Fruit fly (Drosophila melanogaster) whole organism, pupa: ENCODE measurements around the gene Ama.
A peak's percentile ranks its signal among the peaks of the same experiment; 100 is the strongest.

ENCODE experiments used
- CG10348 ChIP-seq: fragments of 200-800 bp; sonication (Bioruptor generic); IDR thresholded peaks from 2 replicates; pipeline ENCODE4 v1.3.6; 2022; ENCODE audit warnings: missing biosample characterization, missing genetic modification characterization
- CG12605 ChIP-seq: fragments of 200-800 bp; sonication (Bioruptor generic); IDR thresholded peaks from 2 replicates; pipeline ENCODE4 v1.3.6; 2022; ENCODE audit warnings: missing biosample characterization, missing genetic modification characterization
- CG13204 ChIP-seq: fragments of 200-800 bp; sonication (Bioruptor generic); optimal IDR thresholded peaks from 2 replicates; lab custom pipeline; 2018; ENCODE audit warnings: missing biosample characterization, mild to moderate bottlenecking, missing genetic modification characterization, moderate library complexity
- CG14655 ChIP-seq: fragments of 200-800 bp; sonication (Bioruptor generic); optimal IDR thresholded peaks from 3 replicates; lab custom pipeline; 2017; ENCODE audit warnings: mild to moderate bottlenecking, missing biosample characterization, missing genetic modification reagents, missing genetic modification characterization
- CG15710 ChIP-seq: fragments of 200-800 bp; sonication (Bioruptor generic); optimal IDR thresholded peaks from 2 replicates; lab custom pipeline; 2018; ENCODE audit warnings: missing biosample characterization, mild to moderate bottlenecking, missing genetic modification characterization, moderate library complexity
- CG17806 ChIP-seq: fragments of 200-800 bp; sonication (Bioruptor generic); optimal IDR thresholded peaks from 2 replicates; lab custom pipeline; 2018; ENCODE audit warnings: missing biosample characterization, mild to moderate bottlenecking, missing genetic modification characterization, moderate library complexity
- CG32121 ChIP-seq: fragments of 200-800 bp; sonication (Bioruptor generic); IDR thresholded peaks from 2 replicates; pipeline ENCODE4 v1.3.6; 2022; ENCODE audit warnings: missing biosample characterization, missing genetic modification characterization
- CG34367 ChIP-seq: fragments of 200-800 bp; sonication (Bioruptor generic); optimal IDR thresholded peaks from 2 replicates; lab custom pipeline; 2018; ENCODE audit warnings: missing biosample characterization, mild to moderate bottlenecking, missing genetic modification characterization
- CG4496 ChIP-seq: fragments of 200-800 bp; sonication (Bioruptor generic); IDR thresholded peaks from 3 replicates; pipeline ENCODE4 v1.3.6; 2022; ENCODE audit warnings: missing biosample characterization, missing genetic modification characterization
- CG8159 ChIP-seq: fragments of 200-800 bp; sonication (Bioruptor generic); optimal IDR thresholded peaks from 3 replicates; lab custom pipeline; 2018; ENCODE audit warnings: missing biosample characterization, mild to moderate bottlenecking, missing genetic modification characterization, moderate library complexity
- CG8301 ChIP-seq: fragments of 200-800 bp; sonication (Bioruptor generic); optimal IDR thresholded peaks from 2 replicates; lab custom pipeline; 2018; ENCODE audit warnings: missing biosample characterization, mild to moderate bottlenecking, missing genetic modification characterization
- CG9948 ChIP-seq: fragments of 200-800 bp; sonication (Bioruptor generic); optimal IDR thresholded peaks from 2 replicates; lab custom pipeline; 2018; ENCODE audit warnings: missing biosample characterization, mild to moderate bottlenecking, missing genetic modification characterization, moderate library complexity
- D1 ChIP-seq: fragments of 200-800 bp; sonication (Bioruptor generic); optimal IDR thresholded peaks from 2 replicates; lab custom pipeline; 2018; ENCODE audit warnings: missing biosample characterization, mild to moderate bottlenecking, missing genetic modification characterization, moderate library complexity
- EcR ChIP-seq: fragments of 200-800 bp; sonication (Bioruptor generic); optimal IDR thresholded peaks from 3 replicates; lab custom pipeline; 2019; ENCODE audit warnings: missing biosample characterization, missing genetic modification characterization, mild to moderate bottlenecking, moderate library complexity, missing genetic modification reagents
- Ets98B ChIP-seq: fragments of 200-800 bp; sonication (Bioruptor generic); IDR thresholded peaks from 2 replicates; pipeline ENCODE4 v1.3.6; 2022; ENCODE audit warnings: missing biosample characterization, missing genetic modification characterization
- Pif1A ChIP-seq: fragments of 200-800 bp; sonication (Bioruptor generic); optimal IDR thresholded peaks from 3 replicates; lab custom pipeline; 2016; ENCODE audit warnings: missing biosample characterization, missing genetic modification characterization
- Pif1B ChIP-seq: fragments of 200-800 bp; sonication (Bioruptor generic); optimal IDR thresholded peaks from 3 replicates; lab custom pipeline; 2016; ENCODE audit warnings: missing biosample characterization, missing genetic modification characterization
- Snoo ChIP-seq: fragments of 200-800 bp; sonication (Bioruptor generic); optimal IDR thresholded peaks from 3 replicates; lab custom pipeline; 2017; ENCODE audit warnings: missing biosample characterization, mild to moderate bottlenecking, missing genetic modification characterization, inconsistent platforms
- fd96Ca ChIP-seq: fragments of 200-800 bp; sonication (Bioruptor generic); IDR thresholded peaks from 3 replicates; pipeline ENCODE4 v1.3.6; 2022; ENCODE audit warnings: missing biosample characterization, missing genetic modification characterization
- gl ChIP-seq: fragments of 200-800 bp; sonication (Bioruptor generic); optimal IDR thresholded peaks from 2 replicates; lab custom pipeline; 2018; ENCODE audit warnings: missing biosample characterization, mild to moderate bottlenecking, missing genetic modification characterization
- rn ChIP-seq: fragments of 200-800 bp; sonication (Bioruptor generic); IDR thresholded peaks from 2 replicates; pipeline ENCODE4 v1.3.6; 2022; ENCODE audit warnings: missing biosample characterization, missing genetic modification characterization

Gene Ama

DNA sequence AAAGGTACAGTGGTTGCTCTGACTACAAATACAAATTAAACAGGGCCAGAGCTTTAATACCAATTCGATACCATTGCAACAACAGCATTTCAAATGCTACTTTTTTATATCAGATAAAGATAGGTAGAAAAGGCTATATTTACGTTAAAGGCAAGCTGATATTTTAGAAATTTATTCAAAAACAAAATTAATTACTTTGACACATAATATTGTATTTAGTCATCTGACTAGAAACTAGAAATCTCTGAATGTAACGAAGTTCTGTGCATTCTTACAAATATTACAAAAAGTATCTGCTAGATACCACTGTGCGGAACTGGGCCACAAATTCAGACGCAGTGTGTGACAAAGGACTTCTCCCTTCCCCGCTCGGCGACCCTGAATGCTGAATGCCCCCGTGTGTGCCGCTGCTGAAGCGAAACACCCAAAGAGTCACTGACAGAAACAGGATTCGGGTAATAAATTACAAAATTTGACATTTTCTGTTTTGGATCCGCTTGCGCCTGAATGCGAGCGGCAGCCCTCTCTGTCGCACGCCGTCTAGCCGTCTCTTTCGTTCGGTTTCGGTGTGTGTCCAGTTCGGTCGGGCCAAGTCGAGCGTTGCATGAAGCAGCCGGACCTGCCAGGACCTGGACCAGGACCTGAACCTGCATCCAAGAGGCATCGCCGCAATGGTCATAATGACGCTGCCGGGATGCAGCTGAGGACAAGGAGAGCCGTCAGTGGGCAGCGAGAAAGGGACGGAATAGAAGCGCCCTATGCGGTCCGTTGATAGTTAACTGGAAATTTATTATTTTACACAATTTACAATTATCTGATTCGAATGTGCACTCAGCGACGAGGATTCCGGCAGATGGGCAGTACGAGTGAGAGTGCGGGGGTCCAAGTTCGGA, 1.4 kb upstream of the Ama start:
- TF ChIP-seq Pif1A (GFP tag; lab: Kevin White, UChicago) (no peak), CG9948 (tag; lab: Kevin White, UChicago) (peak; percentile 32), CG32121 (GFP tag; lab: Robert Waterston, UW) (no peak), Pif1B (no peak), CG34367 (tag; lab: Kevin White, UChicago) (peak; percentile 16), CG15710 (peak; percentile 59), Ets98B (GFP tag; lab: Robert Waterston, UW) (no peak), Snoo (peak; percentile 18), CG17806 (tag; lab: Kevin White, UChicago) (peak; percentile 45), gl (tag; lab: Kevin White, UChicago) (no peak), CG4496 (GFP tag; lab: Robert Waterston, UW) (no peak), CG14655 (GFP tag; lab: Kevin White, UChicago) (no peak), CG8301 (tag; lab: Kevin White, UChicago) (no peak), CG12605 (GFP tag; lab: Robert Waterston, UW) (no peak), rn (GFP tag; lab: Robert Waterston, UW) (no peak), CG13204 (GFP tag; lab: Kevin White, UChicago) (no peak), D1 (tag; lab: Kevin White, UChicago) (no peak), CG10348 (no peak), CG8159 (tag; lab: Kevin White, UChicago) (peak; percentile 65), EcR (GFP tag; lab: Kevin White, UChicago) (no peak), fd96Ca (GFP tag; lab: Robert Waterston, UW) (no peak)

DNA sequence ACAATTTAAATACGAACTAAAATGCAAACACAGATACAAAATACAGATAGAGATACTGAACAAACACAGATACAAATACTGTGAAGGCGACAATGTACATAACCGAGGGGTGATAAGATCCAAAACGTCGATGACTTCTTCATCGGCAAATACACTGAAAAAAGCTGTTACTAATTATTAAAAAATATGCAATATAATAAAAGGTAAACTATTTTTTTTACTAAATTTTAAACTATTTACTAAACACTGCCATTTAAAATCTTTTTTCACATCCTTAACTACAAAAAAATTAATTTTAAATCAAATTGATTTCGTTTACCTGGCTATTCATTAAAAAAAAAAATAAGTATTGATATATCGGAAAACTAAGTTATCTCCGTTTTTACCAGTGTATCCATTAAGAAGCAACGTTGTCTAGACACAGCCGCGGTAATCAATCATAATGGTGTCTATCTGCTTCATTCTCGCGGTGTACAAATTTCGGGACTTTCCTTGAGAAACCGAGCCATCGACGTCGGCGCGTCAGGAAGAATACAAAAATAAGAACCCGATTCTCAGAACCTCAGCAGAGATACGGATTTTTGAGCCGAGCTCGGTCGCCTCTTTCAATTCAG, 508 bp downstream of the Ama start:
- TF ChIP-seq CG34367 (tag; lab: Kevin White, UChicago) = peak; percentile 64
- TF ChIP-seq Ets98B (GFP tag; lab: Robert Waterston, UW) = no peak
- TF ChIP-seq D1 (tag; lab: Kevin White, UChicago) = peak; percentile 23
- no peak for TF ChIP-seq CG13204 (GFP tag; lab: Kevin White, UChicago)
- TF ChIP-seq CG12605 (GFP tag; lab: Robert Waterston, UW) = no peak
- peak; percentile 9 for TF ChIP-seq Pif1A (GFP tag; lab: Kevin White, UChicago)
- peak; percentile 88 for TF ChIP-seq CG8159 (tag; lab: Kevin White, UChicago)
- peak; percentile 26 for TF ChIP-seq gl (tag; lab: Kevin White, UChicago)
- no peak for TF ChIP-seq rn (GFP tag; lab: Robert Waterston, UW)
- TF ChIP-seq CG10348 = no peak
- peak; percentile 82 for TF ChIP-seq CG9948 (tag; lab: Kevin White, UChicago)
- TF ChIP-seq EcR (GFP tag; lab: Kevin White, UChicago) = peak; percentile 76
- TF ChIP-seq Pif1B = no peak
- peak; percentile 35; the same call in 1 of the 2 replicates for TF ChIP-seq CG32121 (GFP tag; lab: Robert Waterston, UW)
- no peak for TF ChIP-seq CG4496 (GFP tag; lab: Robert Waterston, UW)
- peak; percentile 77 for TF ChIP-seq Snoo
- TF ChIP-seq fd96Ca (GFP tag; lab: Robert Waterston, UW) = no peak
- peak; percentile 83 for TF ChIP-seq CG15710
- peak; percentile 77 for TF ChIP-seq CG14655 (GFP tag; lab: Kevin White, UChicago)
- peak; percentile 67 for TF ChIP-seq CG8301 (tag; lab: Kevin White, UChicago)
- peak; percentile 70 for TF ChIP-seq CG17806 (tag; lab: Kevin White, UChicago)

DNA sequence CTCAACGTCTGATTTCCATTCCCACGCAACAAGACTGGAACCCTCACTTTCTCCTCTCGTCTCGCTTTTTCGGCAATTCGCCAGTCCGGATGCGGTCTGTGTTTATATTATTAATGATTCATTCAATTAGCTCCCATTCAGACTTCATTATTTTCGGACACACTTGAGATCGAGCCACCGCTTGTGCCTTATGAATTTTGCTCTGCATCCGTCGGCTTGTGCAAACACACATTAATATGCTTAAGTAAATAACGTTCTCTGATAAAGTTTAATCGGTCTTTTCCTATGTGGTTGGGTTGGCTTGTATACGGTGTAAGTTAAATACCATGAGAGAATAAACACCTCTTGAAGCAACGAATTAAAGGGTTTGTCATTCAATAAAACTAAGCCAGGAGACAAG, 2.5 kb downstream of the Ama start:
- no peak for TF ChIP-seq CG34367 (tag; lab: Kevin White, UChicago)
- no peak for TF ChIP-seq gl (tag; lab: Kevin White, UChicago)
- no peak for TF ChIP-seq D1 (tag; lab: Kevin White, UChicago)
- no peak for TF ChIP-seq fd96Ca (GFP tag; lab: Robert Waterston, UW)
- TF ChIP-seq CG17806 (tag; lab: Kevin White, UChicago) = no peak
- no peak for TF ChIP-seq Pif1B
- no peak for TF ChIP-seq Ets98B (GFP tag; lab: Robert Waterston, UW)
- TF ChIP-seq CG12605 (GFP tag; lab: Robert Waterston, UW) = no peak
- TF ChIP-seq CG4496 (GFP tag; lab: Robert Waterston, UW) = no peak
- TF ChIP-seq CG10348 = no peak
- no peak for TF ChIP-seq CG32121 (GFP tag; lab: Robert Waterston, UW)
- TF ChIP-seq CG8301 (tag; lab: Kevin White, UChicago) = no peak
- no peak for TF ChIP-seq rn (GFP tag; lab: Robert Waterston, UW)
- TF ChIP-seq CG9948 (tag; lab: Kevin White, UChicago) = no peak
- TF ChIP-seq Snoo = no peak
- no peak for TF ChIP-seq EcR (GFP tag; lab: Kevin White, UChicago)

DNA sequence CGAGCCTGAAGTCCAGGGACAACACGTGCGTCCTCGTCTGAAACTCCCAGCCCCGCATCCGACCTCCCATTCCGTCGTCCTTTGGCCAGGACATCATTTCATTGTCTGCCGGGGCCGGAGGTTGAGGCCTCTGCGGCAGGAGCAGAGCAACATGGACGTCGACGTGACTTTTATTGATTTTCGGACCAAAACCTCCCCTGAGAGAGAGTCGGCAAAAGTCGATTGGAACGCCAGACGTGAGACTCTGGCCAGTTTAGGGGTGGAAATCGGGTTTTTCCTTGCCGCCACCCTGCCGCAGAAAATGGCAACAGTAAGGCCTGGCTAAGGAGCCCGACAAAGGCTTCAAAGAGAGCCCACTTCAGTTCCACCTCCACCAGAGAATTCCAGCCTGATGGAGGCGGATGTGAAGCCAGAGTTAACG, 3.8 kb downstream of the Ama start:
- TF ChIP-seq EcR (GFP tag; lab: Kevin White, UChicago) (no peak), CG14655 (GFP tag; lab: Kevin White, UChicago) (no peak), CG10348 (no peak), gl (tag; lab: Kevin White, UChicago) (no peak), Pif1A (GFP tag; lab: Kevin White, UChicago) (no peak), CG17806 (tag; lab: Kevin White, UChicago) (no peak), D1 (tag; lab: Kevin White, UChicago) (no peak)

DNA sequence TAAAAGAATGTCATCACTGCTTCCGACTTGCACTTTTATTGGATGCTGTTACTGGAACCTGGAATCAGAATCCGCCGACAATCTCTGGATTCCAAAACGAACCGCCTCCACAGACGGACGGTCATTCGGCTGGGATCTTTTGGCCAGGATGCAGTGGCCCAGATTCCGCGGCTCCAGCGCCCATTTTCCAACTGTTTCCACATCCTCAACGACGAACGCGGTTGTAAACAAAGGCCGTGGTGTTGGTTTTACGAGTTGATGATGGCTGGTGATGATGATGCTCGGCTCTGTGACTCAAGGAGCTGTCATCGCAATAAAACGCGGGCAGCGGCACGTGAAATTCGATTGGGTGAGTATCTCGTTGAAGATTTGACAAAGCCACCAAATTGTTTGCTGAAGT, 4.5 kb downstream of the Ama start:
- no peak for TF ChIP-seq fd96Ca (GFP tag; lab: Robert Waterston, UW)
- TF ChIP-seq, all 21 proteins: peak for 0
